Worm (Caenorhabditis elegans): ENCODE data around the gene golg-4.

Gene golg-4

DNA sequence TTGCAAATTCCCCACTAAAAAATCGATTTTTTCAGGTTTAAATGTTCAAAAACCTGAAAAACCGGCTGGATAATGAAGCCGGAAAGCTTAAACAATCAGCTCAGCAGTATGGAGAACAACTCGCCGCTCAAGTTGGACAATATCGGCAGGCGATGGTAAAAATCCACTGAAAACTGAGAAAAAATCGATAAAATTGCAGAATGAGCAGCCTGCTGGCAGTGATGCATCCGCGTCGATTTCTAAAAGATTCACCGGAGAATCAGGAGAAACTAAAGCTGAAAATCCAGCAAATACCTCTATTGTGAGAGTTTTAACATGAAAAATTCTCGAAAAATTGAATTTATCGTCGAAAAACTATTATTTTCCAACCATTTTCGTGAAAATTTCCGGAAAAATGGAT lies at the start of gene golg-4:
Gene golg-4, plus strand, starts transcription at position 34 of the 400 bp plus-strand sequence.
- TF ChIP-seq him-1 (tag; optimal IDR thresholded peaks at IDR 0.05) (no peak), dao-5 (tag; optimal IDR thresholded peaks at IDR 0.05) (no peak), W03F9.2 (tag; optimal IDR thresholded peaks at IDR 0.05) (no peak)

- TF ChIP-seq W03F9.2 (tag; optimal IDR thresholded peaks at IDR 0.05) (no peak), him-1 (tag; optimal IDR thresholded peaks at IDR 0.05) (no peak), dao-5 (tag; optimal IDR thresholded peaks at IDR 0.05) (no peak)
Measured at ce11 chrIII:3355791-3356190, 49.6 kb upstream of the golg-4 start.

DNA sequence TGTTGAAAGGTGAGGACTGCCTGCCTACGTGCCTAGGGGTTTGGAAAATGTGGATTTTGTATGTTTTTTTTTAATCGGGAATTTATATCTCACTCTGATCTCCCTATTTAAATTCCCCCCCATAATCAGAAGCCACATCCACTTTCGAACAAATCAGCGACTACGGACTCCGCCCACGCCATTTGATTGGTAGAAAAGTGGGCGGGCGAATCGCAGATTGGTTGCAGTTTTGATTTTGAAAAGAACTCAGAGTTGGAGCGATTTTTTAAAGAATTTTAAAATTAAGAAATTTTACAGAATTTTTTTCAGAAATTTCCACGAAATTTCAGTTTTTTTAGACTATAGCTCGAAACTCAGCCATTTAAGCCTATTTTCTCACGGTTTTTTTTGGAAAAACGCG lies 45.3 kb upstream of the golg-4 start:
- TF ChIP-seq dao-5 (tag; optimal IDR thresholded peaks at IDR 0.05) (no peak), him-1 (tag; optimal IDR thresholded peaks at IDR 0.05) (no peak), W03F9.2 (tag; optimal IDR thresholded peaks at IDR 0.05) (no peak)

DNA sequence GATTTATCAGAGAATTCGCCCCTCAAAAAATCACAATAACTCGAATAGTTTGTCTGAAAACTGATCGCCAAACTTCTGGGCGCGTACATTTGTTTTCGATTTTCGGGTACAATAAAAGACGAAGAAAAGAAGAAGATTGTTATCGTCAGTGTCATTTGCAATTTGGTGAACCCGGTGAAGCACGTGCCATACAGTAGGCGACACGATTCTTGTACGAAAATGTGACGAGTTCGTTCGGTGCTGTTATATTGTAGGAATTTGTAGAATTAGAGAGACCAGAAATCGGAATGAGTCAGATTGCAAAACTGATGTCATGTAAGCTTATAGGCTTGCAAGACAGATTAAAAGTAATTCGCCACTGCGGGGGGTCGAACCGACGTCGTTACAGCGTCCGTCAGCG lies 37.6 kb upstream of the golg-4 start:
- TF ChIP-seq him-1 (tag; optimal IDR thresholded peaks at IDR 0.05) (no peak), W03F9.2 (tag; optimal IDR thresholded peaks at IDR 0.05) (no peak), dao-5 (tag; optimal IDR thresholded peaks at IDR 0.05) (no peak)

- TF ChIP-seq dao-5 (tag; optimal IDR thresholded peaks at IDR 0.05): no peak
Measured at ce11 chrIII:3370054-3370453, 35.3 kb upstream of the golg-4 start, which contains the start of gene prk-2. TSS of gene prk-2 (minus strand) at chrIII:3370209.

DNA sequence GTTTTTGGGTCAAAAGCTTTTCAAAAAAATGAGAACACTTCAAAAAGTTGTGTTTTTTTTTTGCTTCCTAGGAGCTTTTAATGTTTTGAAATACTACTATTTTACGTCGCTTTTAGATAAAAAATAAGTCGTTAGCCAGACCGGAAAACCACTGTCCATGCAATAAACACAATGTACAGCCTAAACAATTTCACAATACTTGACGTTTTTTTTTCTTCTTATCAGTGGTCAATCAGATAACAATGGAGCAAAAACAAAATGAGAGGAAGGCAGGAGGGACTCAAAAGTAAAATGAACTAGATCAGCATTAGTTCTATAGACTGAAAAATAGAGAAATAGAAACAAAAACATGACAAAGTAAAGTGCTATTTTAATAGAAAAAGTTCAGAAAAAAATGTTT lies 34.6 kb upstream of the golg-4 start:
- no peak for TF ChIP-seq him-1 (tag; optimal IDR thresholded peaks at IDR 0.05)
- no peak for TF ChIP-seq W03F9.2 (tag; optimal IDR thresholded peaks at IDR 0.05)
- no peak for TF ChIP-seq dao-5 (tag; optimal IDR thresholded peaks at IDR 0.05)

DNA sequence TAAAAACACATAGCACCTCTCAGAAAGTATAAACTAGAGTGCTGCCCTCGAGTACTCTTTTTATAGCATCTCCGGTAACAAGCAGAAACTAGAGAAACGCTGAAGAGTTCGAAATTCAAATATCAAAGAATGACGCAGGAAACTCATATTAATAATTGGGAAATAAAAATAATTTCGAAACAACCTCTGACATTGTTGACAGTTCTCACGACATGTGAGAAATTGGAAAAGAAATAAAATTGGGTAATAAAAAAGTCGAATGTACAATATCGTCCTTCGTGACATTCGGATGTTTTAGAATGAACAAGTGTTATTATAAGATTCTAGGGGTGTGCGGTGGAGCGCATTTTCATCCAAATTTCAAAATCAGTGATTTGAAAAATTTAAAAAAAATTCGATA lies 33.1 kb upstream of the golg-4 start:
- TF ChIP-seq dao-5 (tag; optimal IDR thresholded peaks at IDR 0.05): no peak
- no peak for TF ChIP-seq W03F9.2 (tag; optimal IDR thresholded peaks at IDR 0.05)
- no peak for TF ChIP-seq him-1 (tag; optimal IDR thresholded peaks at IDR 0.05)

DNA sequence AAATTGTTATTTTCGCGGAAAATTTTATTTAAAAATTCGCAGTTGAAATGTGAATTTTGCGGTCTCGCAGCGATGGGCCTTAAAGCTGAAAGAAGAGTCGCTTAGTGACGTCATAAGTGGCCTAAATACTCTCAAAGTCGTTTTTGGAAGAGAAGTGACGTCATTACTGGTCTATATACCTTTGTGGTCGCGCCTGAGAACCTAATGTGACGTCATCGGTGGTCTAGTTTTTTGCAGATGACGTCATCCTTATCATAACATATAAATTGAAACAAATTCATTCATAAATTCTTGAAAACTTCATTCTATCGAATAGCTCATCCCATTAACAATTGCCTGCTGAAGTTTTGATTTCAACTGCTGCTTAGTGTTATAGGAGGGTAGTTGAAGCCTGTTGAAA lies 28.2 kb upstream of the golg-4 start:
- no peak for TF ChIP-seq him-1 (tag; optimal IDR thresholded peaks at IDR 0.05)
- no peak for TF ChIP-seq dao-5 (tag; optimal IDR thresholded peaks at IDR 0.05)
- TF ChIP-seq W03F9.2 (tag; optimal IDR thresholded peaks at IDR 0.05): no peak

ce11 chrIII:3377700-3378099 lies 27.7 kb upstream of the golg-4 start:
- TF ChIP-seq W03F9.2 (tag; optimal IDR thresholded peaks at IDR 0.05): no peak

ce11 chrIII:3381866-3382265 lies 23.5 kb upstream of the golg-4 start:
- TF ChIP-seq dao-5 (tag; optimal IDR thresholded peaks at IDR 0.05): no peak
- TF ChIP-seq W03F9.2 (tag; optimal IDR thresholded peaks at IDR 0.05): no peak
- TF ChIP-seq him-1 (tag; optimal IDR thresholded peaks at IDR 0.05): no peak

DNA sequence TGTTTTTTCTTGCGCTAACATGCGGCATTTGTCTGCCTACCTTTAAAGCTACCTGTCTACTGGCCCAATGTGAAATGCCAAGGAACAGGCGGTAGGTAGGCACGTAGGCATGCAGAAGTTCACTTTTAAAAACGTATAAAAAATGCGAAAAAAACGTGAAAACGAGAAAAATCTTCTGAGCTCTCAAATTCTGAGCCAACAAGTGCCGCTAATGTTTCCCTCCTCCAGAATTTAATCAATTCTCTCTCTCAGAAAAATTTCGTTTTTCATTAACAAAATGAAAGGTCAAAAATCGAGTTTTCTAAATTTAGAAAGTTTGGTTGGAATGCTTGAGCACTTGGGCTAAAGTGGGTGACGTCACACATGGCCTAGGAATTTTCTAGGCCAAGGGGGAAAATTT lies 22.9 kb upstream of the golg-4 start:
- TF ChIP-seq him-1 (tag; optimal IDR thresholded peaks at IDR 0.05) (no peak), W03F9.2 (tag; optimal IDR thresholded peaks at IDR 0.05) (no peak), dao-5 (tag; optimal IDR thresholded peaks at IDR 0.05) (no peak)

- TF ChIP-seq him-1 (tag; optimal IDR thresholded peaks at IDR 0.05) (no peak), W03F9.2 (tag; optimal IDR thresholded peaks at IDR 0.05) (peak; percentile 44)
Measured at ce11 chrIII:3389426-3390020, 15.8 kb upstream of the golg-4 start, which contains the start of the genes elmd-1 and hecw-1. TSS of gene elmd-1 (plus strand) at chrIII:3389919. TSS of gene hecw-1 (minus strand) at chrIII:3389970.

DNA sequence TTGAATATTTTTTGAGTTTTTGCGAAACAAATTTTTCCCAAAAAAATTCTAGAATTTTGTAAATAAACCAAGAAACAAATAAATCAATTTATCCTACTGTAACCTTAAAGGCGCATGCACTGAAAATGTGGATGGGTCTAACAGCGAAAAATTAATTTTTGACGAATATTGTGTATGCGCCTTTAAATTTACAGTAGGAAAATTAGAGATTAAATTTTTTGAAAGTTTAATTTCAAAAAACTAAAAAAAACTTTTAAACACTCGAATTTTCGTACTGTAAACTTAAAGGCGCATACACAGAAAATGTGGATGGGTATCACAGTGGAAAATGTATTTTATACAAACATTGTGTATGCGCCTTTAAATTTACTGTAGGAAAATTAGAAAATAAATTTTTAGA lies 15.2 kb upstream of the golg-4 start:
- TF ChIP-seq dao-5 (tag; optimal IDR thresholded peaks at IDR 0.05) (no peak), W03F9.2 (tag; optimal IDR thresholded peaks at IDR 0.05) (peak; percentile 54)

ce11 chrIII:3393687-3394086 lies 11.7 kb upstream of the golg-4 start, which contains the start of gene mlc-4:
TSS of gene mlc-4 (minus strand) at chrIII:3393787.
- no peak for TF ChIP-seq him-1 (tag; optimal IDR thresholded peaks at IDR 0.05)
- no peak for TF ChIP-seq W03F9.2 (tag; optimal IDR thresholded peaks at IDR 0.05)
- no peak for TF ChIP-seq dao-5 (tag; optimal IDR thresholded peaks at IDR 0.05)

DNA sequence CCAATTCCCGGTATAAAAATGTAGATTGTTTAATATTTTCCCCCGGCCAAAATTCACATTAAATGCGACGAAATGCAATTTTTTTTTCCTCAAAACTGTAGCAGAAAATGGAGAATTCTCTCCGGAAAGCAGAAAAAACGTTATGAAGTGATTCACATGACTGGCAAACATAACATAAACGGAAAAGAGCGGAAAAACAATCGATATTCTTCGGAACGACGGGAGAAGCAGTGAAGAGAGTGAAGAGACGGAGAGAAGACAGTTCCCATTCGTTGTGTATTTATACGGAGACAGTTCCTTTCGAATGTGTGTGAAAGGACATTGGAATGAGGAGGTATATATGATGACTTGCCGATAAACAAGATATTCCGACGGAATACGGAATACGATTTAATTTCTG lies 10.3 kb upstream of the golg-4 start:
- no peak for TF ChIP-seq him-1 (tag; optimal IDR thresholded peaks at IDR 0.05)
- TF ChIP-seq W03F9.2 (tag; optimal IDR thresholded peaks at IDR 0.05): no peak
- TF ChIP-seq dao-5 (tag; optimal IDR thresholded peaks at IDR 0.05): no peak
